Fruit fly (Drosophila melanogaster) Kc167 (cell line): ENCODE data around the gene CG5897.

Experiments
- Myc ChIP-seq: fragments of >200 bp; optimal IDR thresholded peaks from 2 replicates; lab custom pipeline; 2017; ENCODE audit warnings: missing external identifiers
- Sin3A ChIP-seq: fragments of >200 bp; optimal IDR thresholded peaks from 2 replicates; lab custom pipeline; 2018; ENCODE audit warnings: missing external identifiers
- h ChIP-seq: fragments of >200 bp; optimal IDR thresholded peaks from 3 replicates; lab custom pipeline; 2018; ENCODE audit warnings: missing external identifiers
- insv ChIP-seq: fragments of >200 bp; optimal IDR thresholded peaks from 3 replicates; lab custom pipeline; 2018; ENCODE audit warnings: missing external identifiers
- psq ChIP-seq: fragments of >200 bp; optimal IDR thresholded peaks from 2 replicates; lab custom pipeline; 2017; ENCODE audit warnings: missing external identifiers
- ttk ChIP-seq: sonication (Bioruptor generic); optimal IDR thresholded peaks from 2 replicates; lab custom pipeline; 2017; ENCODE audit warnings: missing external identifiers

Gene CG5897

dm6 chr3L:11888910-11889309, at the start of gene CG5897:
CG5897 (minus strand) TSS chr3L:11889010.
- TF ChIP-seq ttk (no peak), Myc (no peak), h (no peak), Sin3A (no peak), insv (lab: Kevin White, UChicago) (no peak), psq (lab: Kevin White, UChicago) (no peak)

dm6 chr3L:11937270-11937669, 48.5 kb upstream of the CG5897 start:
- TF ChIP-seq Myc (no peak), insv (lab: Kevin White, UChicago) (no peak), Sin3A (no peak), psq (lab: Kevin White, UChicago) (no peak), h (no peak), ttk (no peak)

DNA sequence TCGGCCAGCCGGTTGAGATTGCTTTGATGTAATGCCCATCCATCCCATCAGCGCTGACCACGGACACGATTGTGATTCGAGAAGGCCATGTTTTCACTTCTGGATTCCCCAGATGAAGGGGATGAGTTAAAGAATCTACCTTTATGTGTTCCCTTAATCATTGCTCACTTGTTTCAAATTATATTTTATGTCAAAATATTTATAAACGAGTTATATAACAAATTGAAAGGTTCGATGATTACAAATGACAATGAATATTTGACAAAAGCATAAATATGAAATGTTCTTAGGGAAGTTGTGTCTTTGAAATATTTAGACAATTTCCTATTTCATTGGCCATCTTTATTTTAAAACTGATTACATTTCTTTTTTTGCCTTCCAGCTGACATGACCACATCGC, 42.8 kb upstream of the CG5897 start:
- TF ChIP-seq psq (lab: Kevin White, UChicago) (no peak), Sin3A (no peak), Myc (no peak), h (no peak), ttk (no peak), insv (lab: Kevin White, UChicago) (no peak)

dm6 chr3L:11927287-11927743, 38.5 kb upstream of the CG5897 start, which contains the start of gene byn:
byn (plus strand) TSS chr3L:11927693.
- no peak for TF ChIP-seq Myc
- no peak for TF ChIP-seq psq (lab: Kevin White, UChicago)
- no peak for TF ChIP-seq insv (lab: Kevin White, UChicago)
- no peak for TF ChIP-seq ttk
- no peak for TF ChIP-seq h
- no peak for TF ChIP-seq Sin3A

- TF ChIP-seq Myc (no peak), insv (lab: Kevin White, UChicago) (no peak), h (no peak), psq (lab: Kevin White, UChicago) (no peak), ttk (no peak), Sin3A (no peak)
Measured at dm6 chr3L:11925382-11925781, 36.6 kb upstream of the CG5897 start.

DNA sequence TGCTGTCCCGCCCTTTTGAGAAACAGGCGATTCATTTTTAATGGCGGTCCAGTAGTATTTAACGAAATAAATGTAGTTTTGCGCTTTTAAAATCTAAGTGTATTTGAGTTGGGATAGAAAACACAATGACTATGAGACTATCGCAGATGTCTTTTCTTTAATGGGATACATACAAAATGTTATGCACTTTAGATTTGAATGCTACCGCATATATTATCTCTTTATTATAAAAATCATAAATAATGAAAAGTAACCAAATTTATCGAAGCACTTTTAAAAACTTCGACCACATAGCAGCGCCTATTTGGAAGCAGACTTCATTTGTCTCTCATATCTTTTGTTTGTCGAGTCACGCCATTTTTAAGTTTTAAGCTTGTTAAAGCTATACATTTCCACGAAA, 35.8 kb upstream of the CG5897 start, which contains the start of gene SdhAL:
Gene SdhAL, minus strand, starts transcription at position 101 of the 400 bp plus-strand sequence.
- TF ChIP-seq ttk: no peak
- no peak for TF ChIP-seq h
- no peak for TF ChIP-seq Sin3A
- TF ChIP-seq Myc: no peak
- TF ChIP-seq insv (lab: Kevin White, UChicago): no peak
- no peak for TF ChIP-seq psq (lab: Kevin White, UChicago)

- TF ChIP-seq ttk (no peak), insv (lab: Kevin White, UChicago) (no peak), h (no peak), Myc (no peak), Sin3A (no peak), psq (lab: Kevin White, UChicago) (no peak)
Measured at dm6 chr3L:11921213-11921612, 32.4 kb upstream of the CG5897 start, which contains the start of gene CG11588. CG11588 (plus strand) TSS chr3L:11921513.

DNA sequence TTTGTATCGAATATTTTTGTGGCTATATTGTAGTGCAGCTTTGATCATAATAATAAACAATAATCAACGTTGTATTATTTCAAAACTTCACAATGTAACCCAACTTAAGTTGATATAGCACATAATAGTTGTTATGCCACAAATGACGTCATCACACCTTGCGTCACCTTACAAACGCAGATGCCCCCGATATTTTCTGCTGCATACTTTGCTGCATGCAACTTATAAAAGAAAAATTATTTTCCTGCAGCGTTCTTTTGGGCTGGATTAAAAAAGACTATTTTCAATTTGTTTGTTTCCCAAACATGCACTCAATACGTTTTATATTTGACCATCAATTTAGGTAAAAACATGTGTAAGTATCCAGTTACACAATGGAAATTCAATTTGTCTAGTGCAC, 29.4 kb upstream of the CG5897 start:
- TF ChIP-seq ttk (no peak), Sin3A (no peak), psq (lab: Kevin White, UChicago) (no peak), Myc (no peak), h (no peak), insv (lab: Kevin White, UChicago) (no peak)

- no peak for TF ChIP-seq ttk
- no peak for TF ChIP-seq Myc
- no peak for TF ChIP-seq Sin3A
- no peak for TF ChIP-seq h
- TF ChIP-seq psq (lab: Kevin White, UChicago): no peak
- TF ChIP-seq insv (lab: Kevin White, UChicago): no peak
Measured at dm6 chr3L:11896756-11897155, 7.9 kb upstream of the CG5897 start.

DNA sequence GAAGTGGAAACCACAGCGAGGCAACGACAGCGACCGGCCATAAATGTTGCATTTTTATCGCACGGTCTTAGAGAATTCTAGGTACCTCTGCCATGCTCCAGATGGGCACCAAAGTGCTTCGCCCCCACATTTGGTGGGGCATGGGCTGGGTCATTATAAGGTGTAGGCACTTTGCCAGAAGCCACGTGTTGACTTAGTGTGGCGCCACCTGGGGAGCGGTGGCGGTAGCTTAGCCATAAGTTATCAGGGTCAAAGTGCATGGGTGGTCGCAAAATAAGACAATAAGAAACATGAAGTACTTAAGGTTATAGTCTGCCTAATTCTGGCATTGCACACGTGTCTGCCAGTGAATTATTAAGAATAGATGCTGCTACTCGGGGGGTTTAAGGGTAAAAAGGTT, 4.0 kb upstream of the CG5897 start:
- TF ChIP-seq h (no peak), Myc (no peak), Sin3A (no peak), insv (lab: Kevin White, UChicago) (no peak), psq (lab: Kevin White, UChicago) (no peak), ttk (no peak)

- TF ChIP-seq ttk (no peak), insv (lab: Kevin White, UChicago) (no peak), h (no peak)
Measured at dm6 chr3L:11881084-11881483, 7.7 kb downstream of the CG5897 start, which contains the start of gene CCDC151. CCDC151 (plus strand) TSS chr3L:11881384.

dm6 chr3L:11878815-11879214, 10.0 kb downstream of the CG5897 start, which contains the start of gene Sprn:
Sprn (plus strand) TSS chr3L:11879115.
- no peak for TF ChIP-seq Myc
- no peak for TF ChIP-seq psq (lab: Kevin White, UChicago)
- no peak for TF ChIP-seq Sin3A
- no peak for TF ChIP-seq insv (lab: Kevin White, UChicago)
- TF ChIP-seq ttk: no peak
- TF ChIP-seq h: no peak

dm6 chr3L:11876036-11876435, 12.8 kb downstream of the CG5897 start:
- TF ChIP-seq ttk (no peak), h (no peak), Myc (no peak), psq (lab: Kevin White, UChicago) (no peak), Sin3A (no peak), insv (lab: Kevin White, UChicago) (no peak)

- no peak for TF ChIP-seq insv (lab: Kevin White, UChicago)
- no peak for TF ChIP-seq psq (lab: Kevin White, UChicago)
- TF ChIP-seq Myc: no peak
- TF ChIP-seq h: no peak
- TF ChIP-seq Sin3A: no peak
- TF ChIP-seq ttk: no peak
Measured at dm6 chr3L:11874758-11875157, 14.1 kb downstream of the CG5897 start.
